Fruit fly (Drosophila melanogaster): ENCODE data around the gene CG4452.

dm6 chr3L:9364131-9364530 lies 3.0 kb upstream of the CG4452 start, which contains the start of gene mRRF1:
- TF ChIP-seq CTCF (optimal IDR thresholded peaks at IDR 0.05) (no peak), CG8478 (optimal IDR thresholded peaks at IDR 0.05) (no peak)
